Fruit fly (Drosophila melanogaster) whole organism, embryonic: ENCODE results near the gene CG13965.

Source experiments
- CG10209 ChIP-seq: fragments of 200-800 bp; sonication (Bioruptor generic); optimal IDR thresholded peaks from 3 replicates; lab custom pipeline; 2017; ENCODE audit warnings: missing biosample characterization, mild to moderate bottlenecking, missing genetic modification characterization, missing genetic modification reagents
- CG11093 ChIP-seq: fragments of 200-800 bp; sonication (Bioruptor generic); IDR thresholded peaks from 3 replicates; pipeline ENCODE4 v1.3.6; 2022; ENCODE audit warnings: missing biosample characterization, missing genetic modification characterization
- CG13287 ChIP-seq: fragments of 200-800 bp; sonication (Bioruptor generic); IDR thresholded peaks from 2 replicates; pipeline ENCODE4 v1.3.6; 2022; ENCODE audit warnings: missing biosample characterization, missing genetic modification characterization; ENCODE audit not compliant: partially characterized antibody
- CG14014 ChIP-seq: fragments of 200-800 bp; sonication (Bioruptor generic); IDR thresholded peaks from 2 replicates; pipeline ENCODE4 v1.3.6; 2022; ENCODE audit warnings: missing biosample characterization, missing genetic modification characterization
- CG18619 ChIP-seq: fragments of 200-800 bp; sonication (Bioruptor generic); optimal IDR thresholded peaks from 3 replicates; lab custom pipeline; 2017; ENCODE audit warnings: missing biosample characterization, mild to moderate bottlenecking, missing genetic modification characterization
- CG2199 ChIP-seq: fragments of 200-800 bp; sonication (Bioruptor generic); IDR thresholded peaks from 3 replicates; pipeline ENCODE4 v1.3.6; 2022; ENCODE audit warnings: missing biosample characterization, missing genetic modification characterization
- CG31224 ChIP-seq: fragments of 200-800 bp; sonication (Bioruptor generic); IDR thresholded peaks from 2 replicates; pipeline ENCODE4 v1.3.6; 2022; ENCODE audit warnings: missing biosample characterization, missing genetic modification characterization
- CG3281 ChIP-seq: fragments of 200-800 bp; sonication (Bioruptor generic); optimal IDR thresholded peaks from 3 replicates; lab custom pipeline; 2017; ENCODE audit warnings: missing biosample characterization, mild to moderate bottlenecking, missing genetic modification characterization
- CG3407 ChIP-seq: fragments of 200-800 bp; sonication (Bioruptor generic); optimal IDR thresholded peaks from 2 replicates; lab custom pipeline; 2018; ENCODE audit warnings: missing biosample characterization, mild to moderate bottlenecking, missing genetic modification characterization
- CG5953 ChIP-seq: fragments of 200-800 bp; sonication (Bioruptor generic); IDR thresholded peaks from 2 replicates; pipeline ENCODE4 v1.3.6; 2022; ENCODE audit warnings: missing biosample characterization, missing genetic modification characterization
- CG6175 ChIP-seq: fragments of 200-800 bp; sonication (Bioruptor generic); IDR thresholded peaks from 3 replicates; pipeline ENCODE4 v1.3.6; 2022; ENCODE audit warnings: missing biosample characterization, missing genetic modification characterization
- CG6683 ChIP-seq: fragments of 200-800 bp; sonication (Bioruptor generic); optimal IDR thresholded peaks from 2 replicates; lab custom pipeline; 2017; ENCODE audit warnings: missing biosample characterization, mild to moderate bottlenecking, missing genetic modification characterization, missing genetic modification reagents
- CG7839 ChIP-seq: fragments of 200-800 bp; sonication (Bioruptor generic); optimal IDR thresholded peaks from 3 replicates; lab custom pipeline; 2018; ENCODE audit warnings: missing biosample characterization, mild to moderate bottlenecking, missing genetic modification characterization, moderate library complexity
- CG7987 ChIP-seq: fragments of 200-800 bp; sonication (Bioruptor generic); optimal IDR thresholded peaks from 2 replicates; lab custom pipeline; 2018; ENCODE audit warnings: missing biosample characterization, mild to moderate bottlenecking, missing genetic modification characterization, moderate library complexity
- CG9609 ChIP-seq: fragments of 200-800 bp; sonication (Bioruptor generic); optimal IDR thresholded peaks from 3 replicates; lab custom pipeline; 2016; ENCODE audit warnings: missing biosample characterization, missing genetic modification characterization
- CoRest ChIP-seq: fragments of 200-800 bp; sonication (Bioruptor generic); optimal IDR thresholded peaks from 3 replicates; lab custom pipeline; 2018; ENCODE audit warnings: missing biosample characterization, mild to moderate bottlenecking, missing genetic modification characterization, moderate library complexity
- CrebB ChIP-seq: fragments of 200-800 bp; sonication (Bioruptor generic); optimal IDR thresholded peaks from 3 replicates; lab custom pipeline; 2018; ENCODE audit warnings: missing biosample characterization, mild to moderate bottlenecking, missing genetic modification characterization
- D ChIP-seq, 2 experiments: fragments of 200-800 bp in 1 of 2; fragments of >200 bp in 1 of 2; sonication (Bioruptor generic) in 1 of 2; optimal IDR thresholded peaks; 2 replicates in 1 of 2; 3 replicates in 1 of 2; lab custom pipeline; 2017; ENCODE audit warnings: mild to moderate bottlenecking in 1 of 2, missing biosample characterization in 1 of 2, missing genetic modification characterization in 1 of 2, missing genetic modification reagents in 1 of 2
- Dad ChIP-seq: fragments of 200-800 bp; sonication (Bioruptor generic); optimal IDR thresholded peaks from 3 replicates; lab custom pipeline; 2016; ENCODE audit warnings: missing biosample characterization, missing genetic modification characterization
- Drgx ChIP-seq: fragments of 200-800 bp; sonication (Bioruptor generic); IDR thresholded peaks from 2 replicates; pipeline ENCODE4 v1.3.6; 2022; ENCODE audit warnings: missing biosample characterization, missing genetic modification characterization
- E2f1 ChIP-seq: fragments of 200-800 bp; sonication (Bioruptor generic); IDR thresholded peaks from 2 replicates; pipeline ENCODE4 v1.3.6; 2022; ENCODE audit warnings: missing biosample characterization, missing genetic modification characterization
- HHEX ChIP-seq: fragments of 200-800 bp; sonication (Bioruptor generic); optimal IDR thresholded peaks from 3 replicates; lab custom pipeline; 2017; ENCODE audit warnings: missing biosample characterization, mild to moderate bottlenecking, missing genetic modification characterization, missing genetic modification reagents
- HLHmδ ChIP-seq: fragments of 200-800 bp; sonication (Bioruptor generic); optimal IDR thresholded peaks from 2 replicates; lab custom pipeline; 2018; ENCODE audit warnings: missing biosample characterization, mild to moderate bottlenecking, missing genetic modification characterization, moderate library complexity
- Kr ChIP-seq: fragments of 200-800 bp; sonication (Bioruptor generic); optimal IDR thresholded peaks from 2 replicates; lab custom pipeline; 2017; ENCODE audit warnings: missing biosample characterization, mild to moderate bottlenecking, missing genetic modification characterization
- Lim3 ChIP-seq: fragments of 200-800 bp; sonication (Bioruptor generic); IDR thresholded peaks from 2 replicates; pipeline ENCODE4 v1.3.6; 2022; ENCODE audit warnings: missing biosample characterization, missing genetic modification characterization
- NC2α ChIP-seq: fragments of 200-800 bp; sonication (Bioruptor generic); optimal IDR thresholded peaks from 2 replicates; lab custom pipeline; 2016; ENCODE audit warnings: missing biosample characterization, missing genetic modification characterization
- NFAT ChIP-seq: fragments of 200-800 bp; sonication (Bioruptor generic); IDR thresholded peaks from 2 replicates; pipeline ENCODE4 v1.3.6; 2022; ENCODE audit warnings: missing biosample characterization, missing genetic modification characterization
- Nf-YC ChIP-seq: fragments of 200-800 bp; optimal IDR thresholded peaks from 3 replicates; lab custom pipeline; 2019; ENCODE audit warnings: missing biosample characterization, mild to moderate bottlenecking, missing genetic modification characterization, moderate library complexity
- Scr ChIP-seq: fragments of 200-800 bp; sonication (Bioruptor generic); IDR thresholded peaks from 2 replicates; pipeline ENCODE4 v1.3.6; 2022; ENCODE audit warnings: missing biosample characterization, missing genetic modification characterization; ENCODE audit not compliant: partially characterized antibody
- Sin3A ChIP-seq: fragments of >200 bp; optimal IDR thresholded peaks from 2 replicates; lab custom pipeline; 2018
- bowl ChIP-seq: fragments of 200-800 bp; sonication (Bioruptor generic); IDR thresholded peaks from 2 replicates; pipeline ENCODE4 v1.3.6; 2022; ENCODE audit warnings: missing biosample characterization, missing genetic modification characterization
- chif ChIP-seq, 2 experiments: fragments of 200-800 bp; sonication (Bioruptor generic); optimal IDR thresholded peaks; 3 replicates each; lab custom pipeline; 2016; ENCODE audit warnings: missing biosample characterization in 2 of 2, missing genetic modification characterization in 2 of 2
- chinmo ChIP-seq: fragments of 200-800 bp; sonication (Bioruptor generic); IDR thresholded peaks from 4 replicates; pipeline ENCODE4 v1.3.6; 2022; ENCODE audit warnings: missing biosample characterization, missing genetic modification characterization; ENCODE audit not compliant: partially characterized antibody
- da ChIP-seq: fragments of 200-800 bp; sonication (Bioruptor generic); optimal IDR thresholded peaks from 2 replicates; lab custom pipeline; 2016; ENCODE audit warnings: missing biosample characterization, missing genetic modification characterization
- gce ChIP-seq: fragments of 200-800 bp; sonication (Bioruptor generic); IDR thresholded peaks from 3 replicates; pipeline ENCODE4 v1.3.6; 2022; ENCODE audit warnings: missing biosample characterization, missing genetic modification characterization
- grau ChIP-seq: fragments of 200-800 bp; optimal IDR thresholded peaks from 3 replicates; lab custom pipeline; 2019; ENCODE audit warnings: missing biosample characterization, mild to moderate bottlenecking, missing genetic modification characterization, moderate library complexity
- grn ChIP-seq: fragments of 200-800 bp; sonication (Bioruptor generic); optimal IDR thresholded peaks from 3 replicates; lab custom pipeline; 2017; ENCODE audit warnings: missing biosample characterization, missing genetic modification characterization
- insv ChIP-seq, 2 experiments: fragments of 200-800 bp; sonication (Bioruptor generic); optimal IDR thresholded peaks; 3 replicates each; lab custom pipeline; 2016 to 2018; ENCODE audit warnings: missing biosample characterization in 2 of 2, missing genetic modification characterization in 2 of 2
- jing ChIP-seq: fragments of 200-800 bp; sonication (Bioruptor generic); optimal IDR thresholded peaks from 2 replicates; lab custom pipeline; 2018; ENCODE audit warnings: missing biosample characterization, mild to moderate bottlenecking, missing genetic modification characterization
- ken ChIP-seq: fragments of 200-800 bp; sonication (Bioruptor generic); IDR thresholded peaks from 3 replicates; pipeline ENCODE4 v1.3.6; 2022; ENCODE audit warnings: missing biosample characterization, missing genetic modification characterization
- maf-S ChIP-seq: fragments of 200-800 bp; sonication (Bioruptor generic); optimal IDR thresholded peaks from 2 replicates; lab custom pipeline; 2016; ENCODE audit warnings: missing biosample characterization, missing genetic modification characterization
- pb ChIP-seq: fragments of 200-800 bp; sonication (Bioruptor generic); optimal IDR thresholded peaks from 3 replicates; lab custom pipeline; 2016; ENCODE audit warnings: missing biosample characterization, missing genetic modification characterization
- scrt ChIP-seq: fragments of 200-800 bp; sonication (Bioruptor generic); optimal IDR thresholded peaks from 2 replicates; lab custom pipeline; 2018; ENCODE audit warnings: missing biosample characterization, mild to moderate bottlenecking, missing genetic modification characterization, moderate library complexity
- slbo ChIP-seq: fragments of 200-800 bp; sonication (Bioruptor generic); IDR thresholded peaks from 2 replicates; pipeline ENCODE4 v1.3.6; 2022; ENCODE audit warnings: missing biosample characterization, missing genetic modification characterization
- so ChIP-seq: fragments of 200-800 bp; sonication (Bioruptor generic); IDR thresholded peaks from 3 replicates; pipeline ENCODE4 v1.3.6; 2022; ENCODE audit warnings: missing biosample characterization, missing genetic modification characterization
- tgo ChIP-seq: fragments of 200-800 bp; sonication (Bioruptor generic); IDR thresholded peaks from 3 replicates; pipeline ENCODE4 v1.3.6; 2022; ENCODE audit warnings: missing biosample characterization, missing genetic modification characterization
- toy ChIP-seq: fragments of 200-800 bp; sonication (Bioruptor generic); IDR thresholded peaks from 2 replicates; pipeline ENCODE4 v1.3.6; 2022; ENCODE audit warnings: missing biosample characterization, missing genetic modification characterization
- z ChIP-seq: fragments of 200-800 bp; sonication (Bioruptor generic); IDR thresholded peaks from 3 replicates; pipeline ENCODE4 v1.3.6; 2022; ENCODE audit warnings: missing biosample characterization, missing genetic modification characterization
- zfh2 ChIP-seq: fragments of 200-800 bp; sonication (Bioruptor generic); optimal IDR thresholded peaks from 2 replicates; lab custom pipeline; 2016; ENCODE audit warnings: missing biosample characterization, missing genetic modification characterization

CG13965 gene

DNA sequence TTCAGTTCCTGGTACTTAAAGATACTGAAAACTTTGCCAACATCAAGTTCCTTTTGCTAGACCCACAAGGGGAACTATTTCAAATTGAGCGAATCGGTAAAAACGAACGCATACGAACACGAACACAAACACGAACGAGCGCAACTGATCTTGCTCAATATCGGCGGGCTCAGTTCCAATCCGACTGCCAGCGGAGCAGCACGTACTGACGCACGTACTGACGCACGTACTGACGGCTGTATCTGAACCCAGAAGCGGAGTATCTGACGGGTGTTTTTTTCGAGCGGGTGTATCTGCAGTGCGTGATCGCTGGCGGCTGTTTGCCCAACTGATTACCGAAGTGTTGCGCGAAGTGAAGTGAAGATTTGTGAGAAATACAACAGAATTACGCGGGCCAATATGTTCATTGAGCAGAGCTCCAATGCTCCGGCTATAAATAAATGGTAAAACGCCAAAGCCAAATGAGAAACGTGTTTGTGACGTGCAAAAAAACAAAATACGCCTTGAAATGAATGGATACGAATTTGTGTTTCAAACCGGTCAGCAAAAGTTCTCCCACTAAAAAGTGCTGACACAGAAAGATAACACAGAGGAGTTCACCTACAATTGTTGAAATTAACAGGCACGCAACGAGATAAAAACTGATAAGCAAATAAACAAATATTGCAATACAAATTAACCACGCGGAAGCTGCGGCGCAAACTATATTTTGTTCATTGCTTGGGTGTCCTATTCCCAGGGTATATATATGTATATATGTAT, 26.9 kb downstream of the CG13965 start (continued):
- TF ChIP-seq maf-S (GFP tag; lab: Kevin White, UChicago) = peak; percentile 12
- TF ChIP-seq chif (GFP tag; optimal IDR thresholded peaks at IDR 0.05; lab: Kevin White, UChicago) = no peak
- peak; percentile 23; the same call in 1 of the 2 replicates for TF ChIP-seq CG14014 (GFP tag; lab: Robert Waterston, UW)
- TF ChIP-seq CG3407 = no peak
- no peak for TF ChIP-seq CG6683 (GFP tag; lab: Kevin White, UChicago)
- TF ChIP-seq CG9609 = no peak
- TF ChIP-seq Sin3A (lab: Kevin White, UChicago) = no peak
- peak; percentile 39 for TF ChIP-seq Dad (GFP tag; lab: Kevin White, UChicago)
- no peak for TF ChIP-seq toy (GFP tag; lab: Robert Waterston, UW)
- peak; percentile 69 for TF ChIP-seq grn (GFP tag; lab: Kevin White, UChicago)
- TF ChIP-seq CG7987 (GFP tag; lab: Kevin White, UChicago) = peak; percentile 84
- TF ChIP-seq CG2199 (GFP tag; lab: Robert Waterston, UW) = peak; percentile 92
- peak; percentile 3 for TF ChIP-seq CG7839 (tag; lab: Kevin White, UChicago)
- no peak for TF ChIP-seq ken (GFP tag; lab: Robert Waterston, UW)
- TF ChIP-seq D (optimal IDR thresholded peaks at IDR 0.05; lab: Kevin White, UChicago) = no peak
- TF ChIP-seq D (GFP tag; optimal IDR thresholded peaks at IDR 0.05; lab: Kevin White, UChicago) = no peak
- TF ChIP-seq bowl = no peak; the same call in 1 of the 2 replicates
- TF ChIP-seq CoRest (tag; lab: Kevin White, UChicago) = peak; percentile 10
- TF ChIP-seq chinmo (GFP tag; lab: Robert Waterston, UW) = peak; percentile 97
- TF ChIP-seq NC2α (GFP tag; lab: Kevin White, UChicago) = no peak
- TF ChIP-seq E2f1 = peak; percentile 29; the same call in 1 of the 2 replicates
- TF ChIP-seq Drgx = peak; percentile 44; the same call in 1 of the 2 replicates
- TF ChIP-seq grau (tag; lab: Kevin White, UChicago) = peak; percentile 40
- TF ChIP-seq CG31224 (GFP tag; lab: Robert Waterston, UW) = 0 out of 2 replicates have a peak, but pooled peaks have one; percentile 12
- peak; percentile 10 for TF ChIP-seq CG18619 (GFP tag; lab: Kevin White, UChicago)
- TF ChIP-seq CG3281 (GFP tag; lab: Kevin White, UChicago) = peak; percentile 11
- peak; percentile 51 for TF ChIP-seq NFAT (GFP tag; lab: Robert Waterston, UW)
- peak; percentile 16 for TF ChIP-seq scrt
- peak; percentile 68; the same call in 2 of the 3 replicates for TF ChIP-seq z (GFP tag; lab: Robert Waterston, UW)
- peak; percentile 81 for TF ChIP-seq HLHmδ (GFP tag; lab: Kevin White, UChicago)
- no peak for TF ChIP-seq da (GFP tag; lab: Kevin White, UChicago)
- TF ChIP-seq so (GFP tag; lab: Robert Waterston, UW) = peak; percentile 49; the same call in 1 of the 3 replicates
- TF ChIP-seq tgo (GFP tag; lab: Robert Waterston, UW) = no peak
- TF ChIP-seq CrebB = peak; percentile 70
- TF ChIP-seq jing (GFP tag; lab: Kevin White, UChicago) = peak; percentile 26
- TF ChIP-seq zfh2 (GFP tag; lab: Kevin White, UChicago) = peak; percentile 4
- 0 out of 2 replicates have a peak, but pooled peaks have one; percentile 11 for TF ChIP-seq CG5953 (GFP tag; lab: Robert Waterston, UW)
- no peak for TF ChIP-seq CG11093 (GFP tag; lab: Robert Waterston, UW)
- peak; percentile 46 for TF ChIP-seq CG10209 (GFP tag; lab: Kevin White, UChicago)
- no peak for TF ChIP-seq CG6175 (GFP tag; lab: Robert Waterston, UW)
- no peak for TF ChIP-seq Kr (GFP tag; lab: Kevin White, UChicago)
- peak; percentile 15 for TF ChIP-seq pb (GFP tag; lab: Kevin White, UChicago)
- TF ChIP-seq gce (GFP tag; lab: Robert Waterston, UW) = 0 out of 3 replicates have a peak, but pooled peaks have one; percentile 45
- peak in 1 of 2 experiments; percentile 76 for TF ChIP-seq insv (GFP tag; optimal IDR thresholded peaks at IDR 0.05; lab: Kevin White, UChicago)
- peak; percentile 46 for TF ChIP-seq HHEX (GFP tag; lab: Kevin White, UChicago)
- TF ChIP-seq Lim3 (GFP tag; lab: Robert Waterston, UW) = no peak
- peak; percentile 40; the same call in 1 of the 2 replicates for TF ChIP-seq Scr (GFP tag; lab: Robert Waterston, UW)
- peak; percentile 44 for TF ChIP-seq slbo (GFP tag; lab: Robert Waterston, UW)
- TF ChIP-seq CG13287 (GFP tag; lab: Robert Waterston, UW) = peak; percentile 63; the same call in 1 of the 2 replicates
- TF ChIP-seq Nf-YC (tag; lab: Kevin White, UChicago) = peak; percentile 7
